Worm (Caenorhabditis elegans) whole organism, L2 larva: ENCODE results near the gene F38G1.3.
A peak's percentile ranks its signal among the peaks of the same experiment; 100 is the strongest.

Experiments
- ZK546.5 ChIP-seq: sonication (generic microtip); optimal IDR thresholded peaks from 2 replicates; lab custom pipeline; 2017; ENCODE audit warnings: missing biosample characterization, missing genetic modification characterization
- aly-2 ChIP-seq: fragments of 150-350 bp; optimal IDR thresholded peaks from 2 replicates; lab custom pipeline; 2014; ENCODE audit warnings: missing biosample characterization, missing genetic modification characterization
- ama-1 ChIP-seq: fragments of 150-350 bp; optimal IDR thresholded peaks from 2 replicates; lab custom pipeline; 2018; ENCODE audit warnings: inconsistent platforms
- blmp-1 ChIP-seq: sonication (generic microtip); optimal IDR thresholded peaks from 2 replicates; lab custom pipeline; 2017; ENCODE audit warnings: missing genetic modification characterization, mild to moderate bottlenecking, missing compliant biosample characterization, antibody characterized with exemption, moderate library complexity; ENCODE audit not compliant: insufficient read depth
- ceh-82 ChIP-seq: fragments of 150-350 bp; optimal IDR thresholded peaks from 2 replicates; lab custom pipeline; 2014; ENCODE audit warnings: missing biosample characterization, missing genetic modification characterization
- egl-27 ChIP-seq: sonication (generic microtip); optimal IDR thresholded peaks from 3 replicates; lab custom pipeline; 2017; ENCODE audit warnings: missing biosample characterization, missing genetic modification reagents, missing genetic modification characterization
- lin-39 ChIP-seq: fragments of 150-350 bp; optimal IDR thresholded peaks from 2 replicates; lab custom pipeline; 2014; ENCODE audit warnings: missing biosample characterization, missing genetic modification reagents, missing genetic modification characterization
- lsy-2 ChIP-seq, 2 experiments: fragments of 150-350 bp in 1 of 2; sonication (generic microtip) in 1 of 2; optimal IDR thresholded peaks; 2 replicates each; lab custom pipeline; 2014 to 2017; ENCODE audit warnings: missing biosample characterization in 2 of 2, missing genetic modification characterization in 2 of 2
- unc-62 ChIP-seq: fragments of 150-350 bp; optimal IDR thresholded peaks from 2 replicates; lab custom pipeline; 2014; ENCODE audit warnings: missing biosample characterization, missing genetic modification reagents, missing genetic modification characterization
- zag-1 ChIP-seq: fragments of 150-350 bp; optimal IDR thresholded peaks from 2 replicates; lab custom pipeline; 2014; ENCODE audit warnings: missing biosample characterization, missing genetic modification characterization
- ztf-1 ChIP-seq: fragments of 200-800 bp; sonication (Bioruptor generic); conservative IDR thresholded peaks from 2 replicates; pipeline ENCODE4 v1.3.6; 2022; ENCODE audit warnings: missing genetic modification characterization, missing compliant biosample characterization

- TF ChIP-seq egl-27 (tag; lab: Kevin White, UChicago): no peak
- no peak for TF ChIP-seq zag-1 (tag; lab: Kevin White, UChicago)
- no peak for TF ChIP-seq unc-62 (GFP tag; lab: Kevin White, UChicago)
- TF ChIP-seq ama-1: no peak
- TF ChIP-seq lin-39 (tag; lab: Kevin White, UChicago): no peak
- no peak for TF ChIP-seq ceh-82 (tag; lab: Kevin White, UChicago)
- TF ChIP-seq aly-2 (tag; lab: Kevin White, UChicago): no peak
- TF ChIP-seq ZK546.5 (tag; lab: Kevin White, UChicago): no peak
- TF ChIP-seq blmp-1 (tag; lab: Kevin White, UChicago): peak; percentile 98
- TF ChIP-seq ztf-1 (GFP tag; lab: Robert Waterston, UW): no peak
- no peak for TF ChIP-seq lsy-2 (tag; optimal IDR thresholded peaks at IDR 0.05; lab: Kevin White, UChicago)
Measured at ce11 chrX:433029-433693, 43.2 kb upstream of the F38G1.3 start.
